Worm (Caenorhabditis elegans) whole organism, L3 larva: ENCODE measurements around the gene Y52E8A.6.

ENCODE experiments used
- ama-1 ChIP-seq: fragments of 150-350 bp; optimal IDR thresholded peaks from 2 replicates; lab custom pipeline; 2018
- ceh-82 ChIP-seq: fragments of 150-350 bp; optimal IDR thresholded peaks from 2 replicates; lab custom pipeline; 2014; ENCODE audit warnings: missing biosample characterization, missing genetic modification characterization
- pqm-1 ChIP-seq: fragments of 150-350 bp; optimal IDR thresholded peaks from 2 replicates; lab custom pipeline; 2017; ENCODE audit warnings: missing biosample characterization, missing genetic modification characterization, inconsistent platforms
- snpc-4 ChIP-seq: fragments of 150-350 bp; optimal IDR thresholded peaks from 2 replicates; lab custom pipeline; 2014; ENCODE audit warnings: missing biosample characterization, missing genetic modification characterization
- ztf-4 ChIP-seq: fragments of 150-350 bp; optimal IDR thresholded peaks from 2 replicates; lab custom pipeline; 2014; ENCODE audit warnings: missing biosample characterization, missing genetic modification characterization

- TF ChIP-seq ama-1 (lab: Kevin White, UChicago) (no peak), snpc-4 (tag; lab: Kevin White, UChicago) (no peak), ztf-4 (tag; lab: Kevin White, UChicago) (no peak), pqm-1 (tag; lab: Kevin White, UChicago) (no peak), ceh-82 (tag; lab: Kevin White, UChicago) (no peak)
These were observed 32.8 kb downstream of the Y52E8A.6 start for ce11 chrII:4286921-4287320.
